Fruit fly (Drosophila melanogaster): Measurements from ENCODE around the gene Pus1.

Gene Pus1

DNA sequence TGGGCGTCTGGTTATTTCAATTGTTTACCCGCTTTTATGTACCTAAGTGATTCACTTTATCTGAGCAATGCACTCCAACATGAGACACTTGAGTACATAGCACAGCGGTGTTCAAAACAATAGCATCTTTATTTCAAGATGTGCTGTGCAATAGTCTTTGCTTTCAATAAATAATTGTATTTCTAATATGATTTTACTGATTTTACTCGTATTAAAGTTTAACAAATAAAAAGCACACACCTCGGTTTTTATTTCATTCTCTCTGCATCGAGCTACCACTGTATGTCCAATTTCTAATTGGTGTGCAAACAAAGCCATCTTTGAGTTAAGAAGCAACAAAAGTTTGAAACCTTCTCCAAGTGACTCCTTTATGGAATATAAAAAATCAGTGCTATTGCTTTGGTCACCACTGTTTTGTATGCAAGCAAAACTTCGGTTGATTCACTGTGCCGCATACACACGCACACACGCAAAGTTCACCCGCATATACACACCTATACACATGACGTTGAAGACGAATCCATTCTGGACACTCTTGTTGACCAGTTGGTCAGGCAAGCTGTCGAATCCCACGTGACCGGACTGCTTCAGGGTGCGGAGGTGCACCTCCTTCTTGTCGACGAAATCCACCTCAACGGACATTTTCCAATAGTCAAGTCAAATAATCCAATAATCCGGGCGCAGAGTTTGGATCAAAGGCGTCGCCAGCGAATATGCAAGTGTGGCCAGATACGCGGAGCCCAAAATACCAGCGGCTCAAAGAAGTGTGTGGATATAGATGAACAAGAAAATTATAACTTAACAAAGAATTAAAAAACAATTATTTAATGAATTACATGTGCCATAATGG, 4.6 kb downstream of the Pus1 start, which contains the start of gene Septin2 (continued):
- TF ChIP-seq CG7372 (GFP tag; IDR thresholded peaks at IDR 0.05): no peak; the same call in none of the 2 replicates
- peak; percentile 84 for TF ChIP-seq CG2712 (tag; optimal IDR thresholded peaks at IDR 0.05)
- TF ChIP-seq CG17912 (GFP tag; optimal IDR thresholded peaks at IDR 0.05): no peak
- TF ChIP-seq Ssrp (tag; optimal IDR thresholded peaks at IDR 0.05): peak; percentile 82
- peak; percentile 77 for TF ChIP-seq BtbVII (GFP tag; optimal IDR thresholded peaks at IDR 0.05)
- peak; percentile 33 for TF ChIP-seq Hand (GFP tag; optimal IDR thresholded peaks at IDR 0.05)
- peak; percentile 63; the same call in 2 of the 3 replicates for TF ChIP-seq tgo (GFP tag; IDR thresholded peaks at IDR 0.05)
- peak; percentile 59 for TF ChIP-seq pnt (GFP tag; optimal IDR thresholded peaks at IDR 0.05)
- TF ChIP-seq Stat92E (GFP tag; optimal IDR thresholded peaks at IDR 0.05): no peak
- TF ChIP-seq zf30C (GFP tag; optimal IDR thresholded peaks at IDR 0.05): no peak
- TF ChIP-seq Dll (GFP tag; IDR thresholded peaks at IDR 0.05; ENCODE audit: partially characterized antibody): no peak
- TF ChIP-seq crp (GFP tag; optimal IDR thresholded peaks at IDR 0.05): no peak
- TF ChIP-seq Blimp-1 (GFP tag; optimal IDR thresholded peaks at IDR 0.05): peak; percentile 79
- no peak for TF ChIP-seq br (optimal IDR thresholded peaks at IDR 0.05)
- peak; percentile 66 for TF ChIP-seq fd64A (GFP tag; optimal IDR thresholded peaks at IDR 0.05)
- TF ChIP-seq CG16779 (GFP tag; IDR thresholded peaks at IDR 0.05): 0 out of 2 replicates have a peak, but pooled peaks have one; percentile 47
- TF ChIP-seq CG9797 (GFP tag; optimal IDR thresholded peaks at IDR 0.05): peak; percentile 68
- TF ChIP-seq PHDP (tag; optimal IDR thresholded peaks at IDR 0.05): peak; percentile 77
- TF ChIP-seq row (GFP tag; IDR thresholded peaks at IDR 0.05): peak; percentile 70
- TF ChIP-seq Drgx (GFP tag; IDR thresholded peaks at IDR 0.05): peak; percentile 80
- TF ChIP-seq ato (GFP tag; IDR thresholded peaks at IDR 0.05; ENCODE audit: partially characterized antibody): no peak
- peak; percentile 63; the same call in 2 of the 3 replicates for TF ChIP-seq ci (GFP tag; IDR thresholded peaks at IDR 0.05)
- TF ChIP-seq HLH3B (GFP tag; IDR thresholded peaks at IDR 0.05): peak; percentile 70
- TF ChIP-seq nmo (GFP tag; optimal IDR thresholded peaks at IDR 0.05): peak; percentile 87
- TF ChIP-seq CG16813 (GFP tag; IDR thresholded peaks at IDR 0.05; ENCODE audit: partially characterized antibody): 0 out of 3 replicates have a peak, but pooled peaks have one; percentile 6
- TF ChIP-seq CG31388 (GFP tag; optimal IDR thresholded peaks at IDR 0.05): peak; percentile 63
- TF ChIP-seq CG10654 (GFP tag; optimal IDR thresholded peaks at IDR 0.05): peak; percentile 63
- peak; percentile 70 for TF ChIP-seq ewg (GFP tag; optimal IDR thresholded peaks at IDR 0.05)
- peak; percentile 75 for TF ChIP-seq sisA (GFP tag; IDR thresholded peaks at IDR 0.05)
- peak; percentile 62 for TF ChIP-seq CG2202 (tag; optimal IDR thresholded peaks at IDR 0.05)
- peak; percentile 88 for TF ChIP-seq cg (GFP tag; optimal IDR thresholded peaks at IDR 0.05)
- no peak for TF ChIP-seq hkb (optimal IDR thresholded peaks at IDR 0.05)
- TF ChIP-seq hkb (GFP tag; IDR thresholded peaks at IDR 0.05): peak; percentile 82
- TF ChIP-seq pum (GFP tag; optimal IDR thresholded peaks at IDR 0.05): peak; percentile 56
- TF ChIP-seq sens-2 (GFP tag; IDR thresholded peaks at IDR 0.05): no peak
- peak; percentile 83; the same call in 2 of the 3 replicates for TF ChIP-seq so (GFP tag; IDR thresholded peaks at IDR 0.05)
- peak; percentile 75 for TF ChIP-seq CG12942 (GFP tag; optimal IDR thresholded peaks at IDR 0.05)
- peak; percentile 83 for TF ChIP-seq grau (tag; optimal IDR thresholded peaks at IDR 0.05)
- no peak for TF ChIP-seq Tbp (GFP tag; optimal IDR thresholded peaks at IDR 0.05)
- peak; percentile 66 for TF ChIP-seq Ptx1 (GFP tag; IDR thresholded peaks at IDR 0.05)
- peak; percentile 68 for TF ChIP-seq Hmr (GFP tag; optimal IDR thresholded peaks at IDR 0.05)
- TF ChIP-seq CG34376 (GFP tag; optimal IDR thresholded peaks at IDR 0.05): no peak
- 0 out of 2 replicates have a peak, but pooled peaks have one; percentile 51 for TF ChIP-seq CG10959 (GFP tag; IDR thresholded peaks at IDR 0.05)
- TF ChIP-seq CG12071 (GFP tag; optimal IDR thresholded peaks at IDR 0.05): peak; percentile 77
- TF ChIP-seq sim (GFP tag; IDR thresholded peaks at IDR 0.05): peak; percentile 44; the same call in 1 of the 2 replicates
- TF ChIP-seq chif (GFP tag; optimal IDR thresholded peaks at IDR 0.05): peak; percentile 49 to 83
- TF ChIP-seq croc (GFP tag; conservative IDR thresholded peaks at IDR 0.05): peak; percentile 57; the same call in 1 of the 3 replicates
- no peak for TF ChIP-seq gro (GFP tag; optimal IDR thresholded peaks at IDR 0.05)

Measured in whole organism, embryonic.